Worm (Caenorhabditis elegans) whole organism, early embryonic: ENCODE measurements around the gene C05B5.17.

ENCODE experiments used
- B0310.2 ChIP-seq: sonication (generic microtip); optimal IDR thresholded peaks from 2 replicates; lab custom pipeline; 2016; ENCODE audit warnings: mild to moderate bottlenecking, missing genetic modification characterization, missing compliant biosample characterization
- F13C5.2 ChIP-seq: sonication (generic microtip); optimal IDR thresholded peaks from 2 replicates; lab custom pipeline; 2017; ENCODE audit warnings: mild to moderate bottlenecking, missing genetic modification characterization, inconsistent platforms, missing compliant biosample characterization
- aly-1 ChIP-seq: sonication (generic microtip); optimal IDR thresholded peaks from 2 replicates; lab custom pipeline; 2016; ENCODE audit warnings: missing genetic modification characterization, missing compliant biosample characterization
- ama-1 ChIP-seq: fragments of 150-350 bp; optimal IDR thresholded peaks from 2 replicates; lab custom pipeline; 2014
- ceh-13 ChIP-seq: fragments of 200-800 bp; sonication (Bioruptor generic); optimal IDR thresholded peaks from 2 replicates; lab custom pipeline; 2018; ENCODE audit warnings: mild to moderate bottlenecking, missing genetic modification characterization, missing compliant biosample characterization
- ceh-36 ChIP-seq: sonication (generic microtip); optimal IDR thresholded peaks from 2 replicates; lab custom pipeline; 2016; ENCODE audit warnings: missing genetic modification characterization, inconsistent platforms, missing compliant biosample characterization
- ets-7 ChIP-seq: sonication (generic microtip); optimal IDR thresholded peaks from 2 replicates; lab custom pipeline; 2016; ENCODE audit warnings: missing genotype, missing genetic modification characterization, missing compliant biosample characterization
- flt-1 ChIP-seq: fragments of 200-800 bp; sonication (Bioruptor generic); IDR thresholded peaks from 2 replicates; pipeline ENCODE4 v1.3.6; 2022; ENCODE audit warnings: missing genetic modification characterization, missing compliant biosample characterization
- hmbx-1 ChIP-seq: sonication (generic microtip); optimal IDR thresholded peaks from 2 replicates; lab custom pipeline; 2016; ENCODE audit warnings: mild to moderate bottlenecking, missing genetic modification characterization, missing compliant biosample characterization
- hmg-4 ChIP-seq: fragments of 200-800 bp; sonication (Bioruptor generic); optimal IDR thresholded peaks from 2 replicates; lab custom pipeline; 2018; ENCODE audit warnings: mild to moderate bottlenecking, missing genetic modification characterization, missing compliant biosample characterization
- hnd-1 ChIP-seq: sonication (generic microtip); optimal IDR thresholded peaks from 2 replicates; lab custom pipeline; 2016; ENCODE audit warnings: missing genetic modification characterization, missing compliant biosample characterization
- pes-1 ChIP-seq: fragments of 200-800 bp; sonication (Bioruptor generic); IDR thresholded peaks from 2 replicates; pipeline ENCODE4 v1.3.6; 2022; ENCODE audit warnings: missing genetic modification reagents, missing genetic modification characterization, missing compliant biosample characterization
- scrt-1 ChIP-seq: fragments of 200-800 bp; sonication (Bioruptor generic); IDR thresholded peaks from 2 replicates; pipeline ENCODE4 v1.3.6; 2022; ENCODE audit warnings: missing genetic modification characterization, missing compliant biosample characterization
- sea-1 ChIP-seq: fragments of 200-800 bp; sonication (Bioruptor generic); conservative IDR thresholded peaks from 2 replicates; pipeline ENCODE4 v1.3.6; 2022; ENCODE audit warnings: missing genetic modification characterization, missing compliant biosample characterization
- tbx-11 ChIP-seq: fragments of 200-800 bp; sonication (Bioruptor generic); IDR thresholded peaks from 2 replicates; pipeline ENCODE4 v1.3.6; 2022; ENCODE audit warnings: missing genetic modification characterization, missing compliant biosample characterization
- tbx-37 ChIP-seq: fragments of 200-800 bp; sonication (Bioruptor generic); conservative IDR thresholded peaks from 2 replicates; pipeline ENCODE4 v1.3.6; 2022; ENCODE audit warnings: missing genetic modification reagents, missing genetic modification characterization, missing compliant biosample characterization
- tra-4 ChIP-seq: sonication (generic microtip); optimal IDR thresholded peaks from 2 replicates; lab custom pipeline; 2017; ENCODE audit warnings: missing genetic modification characterization, missing compliant biosample characterization

The C05B5.17 gene

DNA sequence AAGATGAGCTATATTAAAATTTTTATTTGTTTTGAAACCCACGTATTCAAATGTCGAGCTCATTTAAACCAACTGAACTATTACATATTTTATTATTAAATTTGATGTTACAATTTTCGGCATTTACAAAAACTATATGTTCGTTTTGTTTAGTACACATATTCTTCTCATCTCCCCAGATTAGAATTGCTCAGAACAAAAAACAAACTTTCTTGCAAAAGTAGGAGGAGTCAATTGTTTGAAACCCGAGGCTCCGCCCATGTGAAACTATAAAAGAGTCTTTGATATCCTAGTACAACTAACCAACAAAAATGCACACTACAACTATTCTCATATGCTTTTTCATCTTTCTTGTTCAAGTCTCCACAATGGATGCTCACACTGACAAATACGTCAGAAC lies 26.9 kb upstream of the C05B5.17 start, which contains the start of gene ins-22:
TSS of gene ins-22 (plus strand) at position 301 of the 400 bp plus-strand sequence.
- no peak for TF ChIP-seq ama-1 (lab: Kevin White, UChicago)
- TF ChIP-seq tra-4 (tag; lab: Kevin White, UChicago): no peak
- no peak for TF ChIP-seq tbx-37
- TF ChIP-seq ceh-36 (tag; lab: Kevin White, UChicago): no peak
- no peak for TF ChIP-seq tbx-11 (GFP tag; lab: Robert Waterston, UW)
- TF ChIP-seq ets-7: no peak
- TF ChIP-seq flt-1 (GFP tag; lab: Robert Waterston, UW): no peak
- no peak for TF ChIP-seq hnd-1 (tag; lab: Kevin White, UChicago)
- no peak for TF ChIP-seq hmbx-1 (tag; lab: Kevin White, UChicago)
- no peak for TF ChIP-seq aly-1

DNA sequence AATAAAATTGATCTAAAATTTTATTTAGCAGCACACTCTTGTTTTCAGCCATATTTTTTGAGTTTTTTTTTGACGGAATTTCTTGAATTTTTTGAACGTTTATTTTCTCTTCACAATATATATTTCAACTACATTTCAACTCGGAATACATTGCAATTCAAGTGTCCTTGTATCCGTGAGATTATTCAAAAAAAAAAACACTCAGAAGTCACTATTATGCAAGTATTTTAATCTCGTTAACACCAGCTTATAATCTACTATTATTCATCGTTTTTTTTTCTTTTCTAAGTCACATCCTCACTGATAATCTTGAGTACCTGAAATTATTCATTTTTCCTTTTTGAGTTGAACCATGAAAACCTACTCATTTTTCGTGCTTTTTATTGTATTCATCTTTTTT lies 24.3 kb upstream of the C05B5.17 start, which contains the start of gene ins-21:
TSS of gene ins-21 (plus strand) at position 301 of the 400 bp plus-strand sequence.
- TF ChIP-seq ceh-13 (GFP tag; lab: Kevin White, UChicago): no peak
- TF ChIP-seq tbx-37: no peak
- no peak for TF ChIP-seq tbx-11 (GFP tag; lab: Robert Waterston, UW)
- TF ChIP-seq sea-1 (GFP tag; lab: Robert Waterston, UW): no peak
- TF ChIP-seq hmg-4: no peak
- no peak for TF ChIP-seq ama-1 (lab: Kevin White, UChicago)
- no peak for TF ChIP-seq F13C5.2 (tag; lab: Kevin White, UChicago)
- no peak for TF ChIP-seq B0310.2 (tag; lab: Kevin White, UChicago)
- TF ChIP-seq aly-1: no peak
- no peak for TF ChIP-seq scrt-1 (GFP tag; lab: Robert Waterston, UW)
- TF ChIP-seq hmbx-1 (tag; lab: Kevin White, UChicago): no peak
- no peak for TF ChIP-seq hnd-1 (tag; lab: Kevin White, UChicago)
- TF ChIP-seq pes-1 (GFP tag; lab: Robert Waterston, UW): no peak

- TF ChIP-seq F13C5.2 (tag; lab: Kevin White, UChicago) (no peak), tra-4 (tag; lab: Kevin White, UChicago) (no peak), pes-1 (GFP tag; lab: Robert Waterston, UW) (no peak), hmbx-1 (tag; lab: Kevin White, UChicago) (no peak)
Observed at ce11 chrIII:10018007-10018406, 18.9 kb upstream of the C05B5.17 start.

DNA sequence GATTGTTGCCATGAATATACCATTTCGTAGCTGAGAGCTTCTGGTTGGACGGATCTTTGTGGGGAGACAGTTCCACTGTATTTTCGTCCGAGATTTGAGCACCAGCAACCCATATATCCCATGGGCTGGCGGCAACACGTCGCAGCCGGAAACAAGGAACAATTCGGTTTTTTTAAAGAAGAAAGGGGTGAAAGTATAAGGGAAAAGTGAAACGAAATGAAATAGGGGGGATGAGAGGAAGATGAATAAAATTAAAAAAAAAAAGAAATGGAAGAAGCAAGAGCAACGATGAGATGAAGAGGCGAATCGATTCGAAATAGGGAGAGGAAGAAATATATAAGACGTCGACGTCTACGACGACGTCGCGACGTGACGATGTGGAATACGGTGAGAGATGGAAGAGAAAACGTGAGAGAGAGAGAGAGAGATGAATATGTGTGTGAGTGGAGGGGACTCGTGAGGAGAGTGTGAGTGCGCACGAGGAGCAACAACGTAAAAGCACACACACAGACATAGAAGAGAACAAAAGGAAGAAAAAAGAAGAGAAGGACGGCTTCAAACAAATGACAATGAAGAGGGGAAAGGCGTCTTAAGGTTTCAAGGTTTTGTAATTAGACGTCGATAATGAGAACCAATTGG lies 17.4 kb upstream of the C05B5.17 start, which contains the start of gene rgs-1:
TSS of gene rgs-1 (minus strand) at position 146 of the 639 bp plus-strand sequence.
- TF ChIP-seq hmbx-1 (tag; lab: Kevin White, UChicago) (no peak), ets-7 (no peak), F13C5.2 (tag; lab: Kevin White, UChicago) (peak; percentile 17)

- TF ChIP-seq scrt-1 (GFP tag; lab: Robert Waterston, UW) (no peak), aly-1 (no peak), tbx-37 (no peak), ceh-36 (tag; lab: Kevin White, UChicago) (no peak), hmg-4 (no peak), tra-4 (tag; lab: Kevin White, UChicago) (no peak), ets-7 (no peak), B0310.2 (tag; lab: Kevin White, UChicago) (no peak), sea-1 (GFP tag; lab: Robert Waterston, UW) (no peak), ama-1 (lab: Kevin White, UChicago) (no peak), F13C5.2 (tag; lab: Kevin White, UChicago) (no peak), tbx-11 (GFP tag; lab: Robert Waterston, UW) (no peak), hnd-1 (tag; lab: Kevin White, UChicago) (no peak)
Observed at ce11 chrIII:10012136-10012535, 13.0 kb upstream of the C05B5.17 start, which contains the start of gene C05B5.16. C05B5.16 (plus strand) TSS chrIII:10012436.

DNA sequence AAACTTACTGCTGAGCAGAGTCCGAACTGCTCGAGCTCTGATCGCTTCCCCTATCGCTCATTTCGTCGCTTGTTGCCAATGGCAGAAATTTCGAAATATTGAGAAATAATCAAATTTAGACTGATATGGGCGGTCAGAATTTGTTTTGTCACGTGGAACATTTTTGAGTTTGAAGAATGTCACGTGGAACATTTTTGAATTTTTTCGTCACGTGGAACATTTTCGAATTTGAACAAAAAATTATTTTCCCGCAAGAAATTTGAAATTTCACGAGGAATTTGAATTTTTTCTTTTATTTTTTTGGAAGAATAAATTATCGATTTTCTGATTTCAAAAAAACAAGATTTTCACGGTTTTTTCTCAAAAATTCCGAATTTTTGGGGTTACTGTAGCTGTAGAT lies 11.0 kb upstream of the C05B5.17 start, which contains the start of gene fbxa-155:
TSS of gene fbxa-155 (minus strand) at position 101 of the 400 bp plus-strand sequence.
- no peak for TF ChIP-seq flt-1 (GFP tag; lab: Robert Waterston, UW)
- no peak for TF ChIP-seq F13C5.2 (tag; lab: Kevin White, UChicago)
- no peak for TF ChIP-seq B0310.2 (tag; lab: Kevin White, UChicago)
- no peak for TF ChIP-seq aly-1
- no peak for TF ChIP-seq sea-1 (GFP tag; lab: Robert Waterston, UW)
- no peak for TF ChIP-seq tbx-11 (GFP tag; lab: Robert Waterston, UW)
- TF ChIP-seq hmg-4: no peak
- no peak for TF ChIP-seq scrt-1 (GFP tag; lab: Robert Waterston, UW)

DNA sequence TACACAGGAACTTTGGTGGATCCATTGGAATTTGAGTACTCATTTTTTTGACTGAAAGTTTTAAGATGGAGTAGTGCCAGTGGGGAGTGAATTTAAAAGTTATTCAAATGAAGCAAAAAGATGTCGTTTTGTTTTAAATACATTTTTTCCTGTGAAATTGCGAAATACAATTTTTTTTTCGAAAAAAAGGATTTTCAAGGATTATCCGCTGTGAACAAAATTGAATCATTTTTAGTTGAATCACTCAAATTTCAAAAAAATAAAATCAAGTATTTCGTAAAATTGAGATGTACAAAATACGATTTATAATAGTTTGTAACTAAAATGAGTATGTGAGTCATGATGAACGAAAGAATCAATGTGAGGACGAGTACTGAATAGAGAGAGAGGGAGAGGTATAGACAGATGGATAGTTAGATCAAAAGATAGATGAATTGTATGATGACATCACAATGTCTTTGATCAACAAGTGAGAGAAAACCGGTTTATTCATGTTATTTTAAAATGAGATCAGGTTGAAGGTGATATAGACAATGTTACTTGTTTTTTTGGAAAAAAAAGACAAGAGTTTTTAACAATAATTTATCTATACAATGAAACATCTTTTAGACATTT lies 7.7 kb upstream of the C05B5.17 start, which contains the start of gene C05B5.8:
TSS of gene C05B5.8 (minus strand) at position 51 of the 615 bp plus-strand sequence.
- no peak for TF ChIP-seq scrt-1 (GFP tag; lab: Robert Waterston, UW)
- TF ChIP-seq tra-4 (tag; lab: Kevin White, UChicago): no peak

ce11 chrIII:10004213-10004612 lies 5.1 kb upstream of the C05B5.17 start, which contains the start of gene C05B5.11:
C05B5.11 (plus strand) TSS chrIII:10004513.
- TF ChIP-seq B0310.2 (tag; lab: Kevin White, UChicago) (no peak), tbx-37 (no peak), F13C5.2 (tag; lab: Kevin White, UChicago) (no peak), flt-1 (GFP tag; lab: Robert Waterston, UW) (no peak), hmbx-1 (tag; lab: Kevin White, UChicago) (no peak), ceh-36 (tag; lab: Kevin White, UChicago) (no peak), pes-1 (GFP tag; lab: Robert Waterston, UW) (no peak), aly-1 (no peak), hmg-4 (no peak), tbx-11 (GFP tag; lab: Robert Waterston, UW) (no peak), ama-1 (lab: Kevin White, UChicago) (no peak), ceh-13 (GFP tag; lab: Kevin White, UChicago) (no peak), sea-1 (GFP tag; lab: Robert Waterston, UW) (no peak), ets-7 (no peak), hnd-1 (tag; lab: Kevin White, UChicago) (no peak)
